Worm (Caenorhabditis elegans) whole organism, L1 larva: ENCODE measurements around the gene Y38H6C.21.

ENCODE experiments used
- efl-1 ChIP-seq, 4 experiments: fragments of 150-350 bp; optimal IDR thresholded peaks in 3 of 4; peaks in 1 of 4; 1 replicate in 1 of 4; 2 replicates in 3 of 4; lab custom pipeline; 2014; ENCODE audit warnings: missing biosample characterization in 2 of 4, missing genetic modification characterization in 2 of 4, missing genetic modification reagents in 2 of 4
- mef-2 ChIP-seq: fragments of 150-350 bp; optimal IDR thresholded peaks from 2 replicates; lab custom pipeline; 2014; ENCODE audit warnings: missing biosample characterization, missing genetic modification characterization
- mep-1 ChIP-seq: fragments of 150-350 bp; optimal IDR thresholded peaks from 2 replicates; lab custom pipeline; 2014; ENCODE audit warnings: missing biosample characterization, missing genetic modification characterization
- nhr-11 ChIP-seq: fragments of 150-350 bp; optimal IDR thresholded peaks from 2 replicates; lab custom pipeline; 2014; ENCODE audit warnings: missing biosample characterization, missing genetic modification characterization
- nhr-47 ChIP-seq: sonication (generic microtip); optimal IDR thresholded peaks from 2 replicates; lab custom pipeline; 2016; ENCODE audit warnings: mild to moderate bottlenecking, missing genetic modification characterization, moderate library complexity, missing compliant biosample characterization
- nhr-85 ChIP-seq: sonication (generic microtip); peaks from one replicate; lab custom pipeline; 2016; ENCODE audit warnings: missing genetic modification characterization, inconsistent platforms, missing compliant biosample characterization
- nhr-90 ChIP-seq: sonication (generic microtip); optimal IDR thresholded peaks from 2 replicates; lab custom pipeline; 2016; ENCODE audit warnings: mild to moderate bottlenecking, missing genetic modification characterization, missing compliant biosample characterization; ENCODE audit not compliant: poor library complexity
- snu-23 ChIP-seq: sonication (generic microtip); optimal IDR thresholded peaks from 2 replicates; lab custom pipeline; 2016; ENCODE audit warnings: missing genetic modification characterization, missing compliant biosample characterization
- sox-4 ChIP-seq: sonication (generic microtip); optimal IDR thresholded peaks from 2 replicates; lab custom pipeline; 2016; ENCODE audit warnings: missing genetic modification characterization, missing compliant biosample characterization
- sptf-1 ChIP-seq: fragments of 150-350 bp; optimal IDR thresholded peaks from 2 replicates; lab custom pipeline; 2014; ENCODE audit warnings: missing biosample characterization, missing genetic modification characterization
- sup-37 ChIP-seq: fragments of 200-800 bp; sonication (Bioruptor generic); optimal IDR thresholded peaks from 2 replicates; lab custom pipeline; 2018; ENCODE audit warnings: mild to moderate bottlenecking, missing genetic modification characterization, missing compliant biosample characterization
- tbx-2 ChIP-seq: sonication (generic microtip); optimal IDR thresholded peaks from 2 replicates; lab custom pipeline; 2016; ENCODE audit warnings: missing genetic modification characterization, missing compliant biosample characterization
- tlp-1 ChIP-seq: fragments of 150-350 bp; optimal IDR thresholded peaks from 2 replicates; lab custom pipeline; 2014; ENCODE audit warnings: missing biosample characterization, missing genetic modification characterization
- unc-62 ChIP-seq: fragments of 150-350 bp; optimal IDR thresholded peaks from 2 replicates; lab custom pipeline; 2014; ENCODE audit warnings: missing biosample characterization, missing genetic modification reagents, missing genetic modification characterization
- vab-15 ChIP-seq: sonication (generic microtip); optimal IDR thresholded peaks from 2 replicates; lab custom pipeline; 2017; ENCODE audit warnings: missing genotype, mild to moderate bottlenecking, missing genetic modification characterization, missing compliant biosample characterization

Y38H6C.21 gene

DNA sequence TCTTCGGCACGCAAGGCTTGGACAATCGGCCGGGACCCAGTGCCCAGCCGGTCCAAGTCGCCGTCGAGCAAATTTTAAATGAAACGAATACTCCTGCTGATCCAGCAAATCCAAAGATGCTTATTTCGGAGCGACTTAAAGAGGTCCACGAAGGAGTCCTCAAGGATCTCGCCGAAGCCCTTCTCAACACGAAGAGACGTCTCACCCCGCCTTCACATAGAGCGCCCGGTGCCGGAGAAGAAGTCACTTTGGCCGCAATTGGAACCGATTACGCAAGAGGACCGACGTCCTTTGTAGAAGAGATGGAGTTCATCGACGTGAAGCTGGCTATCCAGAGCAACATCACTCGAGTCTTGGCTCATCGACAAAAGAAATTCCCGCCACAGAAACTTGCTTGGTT, 45.6 kb downstream of the Y38H6C.21 start:
- TF ChIP-seq tbx-2 (tag; lab: Kevin White, UChicago) (no peak), efl-1 (optimal IDR thresholded peaks at IDR 0.05; lab: Kevin White, UChicago) (no peak), efl-1 (GFP tag; optimal IDR thresholded peaks at IDR 0.05 in 1 of 2; lab: Kevin White, UChicago) (peak in 1 of 2 experiments; percentile 52)
- TF ChIP-seq, all 84 proteins: peak for 1

DNA sequence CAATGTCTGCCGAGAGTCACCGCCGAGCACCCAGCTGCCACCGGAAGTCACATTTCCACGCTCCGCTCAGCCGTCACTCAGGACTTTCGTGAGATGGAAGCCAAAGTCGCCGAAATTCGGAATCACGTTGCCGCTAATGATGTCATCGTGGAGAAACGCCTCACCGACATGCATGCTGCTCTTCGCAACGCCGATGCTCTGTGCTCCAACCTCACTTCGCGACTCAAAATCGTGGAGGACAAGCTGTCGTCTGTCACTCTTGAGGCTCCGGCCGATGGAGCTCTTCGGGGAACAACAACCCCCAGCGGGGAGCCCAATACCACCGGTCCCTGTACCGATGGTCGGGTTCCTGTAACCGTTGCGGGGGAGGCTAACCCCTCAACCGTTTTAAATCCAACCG, 48.5 kb downstream of the Y38H6C.21 start:
- peak; percentile 16 for TF ChIP-seq nhr-85 (tag; lab: Kevin White, UChicago)
- TF ChIP-seq sup-37 (GFP tag; lab: Kevin White, UChicago), result no peak
- TF ChIP-seq unc-62 (GFP tag; lab: Kevin White, UChicago), result no peak

DNA sequence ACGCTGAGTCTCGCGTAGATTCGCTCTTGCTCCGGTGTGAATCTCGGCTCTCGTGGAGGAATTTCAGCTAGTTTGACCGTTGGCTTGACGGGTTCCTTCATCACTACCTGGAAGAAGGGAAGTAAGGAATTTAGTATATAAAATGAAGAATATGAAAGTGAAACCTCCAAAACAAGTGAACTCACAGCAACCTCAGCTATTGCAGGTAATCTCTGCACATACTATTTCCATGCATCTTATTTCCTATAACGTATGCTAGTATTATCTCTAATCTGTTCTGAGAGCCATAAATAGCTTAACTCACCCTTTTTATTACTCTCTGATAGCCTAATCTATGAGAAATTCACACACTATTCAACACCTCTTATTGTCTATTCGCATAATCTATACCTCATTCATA, 50.1 kb downstream of the Y38H6C.21 start, which contains the start of gene Y38H6C.4:
TSS of gene Y38H6C.4 (minus strand) at position 101 of the 400 bp plus-strand sequence.
- no peak for TF ChIP-seq mep-1 (tag; lab: Kevin White, UChicago)
- TF ChIP-seq vab-15, result no peak
- no peak for TF ChIP-seq efl-1 (optimal IDR thresholded peaks at IDR 0.05; lab: Kevin White, UChicago)
- TF ChIP-seq efl-1 (GFP tag; optimal IDR thresholded peaks at IDR 0.05 in 1 of 2; lab: Kevin White, UChicago), result no peak
- no peak for TF ChIP-seq nhr-11 (tag; lab: Kevin White, UChicago)
- no peak for TF ChIP-seq sptf-1
- no peak for TF ChIP-seq sox-4 (tag; lab: Kevin White, UChicago)
- TF ChIP-seq nhr-47 (tag; lab: Kevin White, UChicago), result no peak
- no peak for TF ChIP-seq tlp-1
- TF ChIP-seq nhr-90, result no peak
- no peak for TF ChIP-seq mef-2 (tag; lab: Kevin White, UChicago)
- TF ChIP-seq snu-23 (GFP tag; lab: Kevin White, UChicago), result no peak
- TF ChIP-seq, all 84 proteins: peak for 0
